Worm (Caenorhabditis elegans): ENCODE data around the gene klp-12.

- TF ChIP-seq him-1 (tag; optimal IDR thresholded peaks at IDR 0.05) (no peak), dao-5 (tag; optimal IDR thresholded peaks at IDR 0.05) (no peak)
These were observed 61.2 kb downstream of the klp-12 start, which contains the start of the genes B0035.15 and dnj-1 for ce11 chrIV:11298154-11299086.
